Fruit fly (Drosophila melanogaster): ENCODE results near the gene Trs20.

The Trs20 gene

dm6 chr3L:16153089-16153488 is 21.7 kb upstream of the Trs20 start:
- no peak for TF ChIP-seq noc (tag; optimal IDR thresholded peaks at IDR 0.05)

- no peak for TF ChIP-seq noc (tag; optimal IDR thresholded peaks at IDR 0.05)
Observed at dm6 chr3L:16151742-16152141, 20.3 kb upstream of the Trs20 start.

dm6 chr3L:16150850-16151515 is 19.6 kb upstream of the Trs20 start:
- TF ChIP-seq noc (tag; optimal IDR thresholded peaks at IDR 0.05), result no peak

- no peak for TF ChIP-seq noc (tag; optimal IDR thresholded peaks at IDR 0.05)
Observed at dm6 chr3L:16150161-16150538, 18.7 kb upstream of the Trs20 start.

- TF ChIP-seq noc (tag; optimal IDR thresholded peaks at IDR 0.05), result peak; percentile 40
Observed at dm6 chr3L:16149418-16150160, 18.2 kb upstream of the Trs20 start.

- no peak for TF ChIP-seq noc (tag; optimal IDR thresholded peaks at IDR 0.05)
Observed at dm6 chr3L:16147819-16148236, 16.4 kb upstream of the Trs20 start.

- TF ChIP-seq noc (tag; optimal IDR thresholded peaks at IDR 0.05), result no peak
Observed at dm6 chr3L:16147325-16147724, 15.9 kb upstream of the Trs20 start.

dm6 chr3L:16146539-16146934 is 15.1 kb upstream of the Trs20 start:
- TF ChIP-seq noc (tag; optimal IDR thresholded peaks at IDR 0.05), result peak; percentile 71

- TF ChIP-seq noc (tag; optimal IDR thresholded peaks at IDR 0.05), result no peak
Observed at dm6 chr3L:16145931-16146538, 14.6 kb upstream of the Trs20 start.

dm6 chr3L:16145282-16145681 is 13.8 kb upstream of the Trs20 start:
- no peak for TF ChIP-seq noc (tag; optimal IDR thresholded peaks at IDR 0.05)

- TF ChIP-seq noc (tag; optimal IDR thresholded peaks at IDR 0.05), result no peak
Observed at dm6 chr3L:16143685-16144539, 12.5 kb upstream of the Trs20 start, which contains the start of gene CG32152. Gene CG32152 (minus strand): TSS chr3L:16144036.

dm6 chr3L:16141556-16141955 is 10.1 kb upstream of the Trs20 start:
- no peak for TF ChIP-seq noc (tag; optimal IDR thresholded peaks at IDR 0.05)

- TF ChIP-seq noc (tag; optimal IDR thresholded peaks at IDR 0.05), result no peak
Observed at dm6 chr3L:16139131-16139530, 7.7 kb upstream of the Trs20 start.

dm6 chr3L:16137779-16138178 is 6.3 kb upstream of the Trs20 start, which contains the start of gene CG5157:
Gene CG5157 (minus strand): TSS chr3L:16137879.
- no peak for TF ChIP-seq noc (tag; optimal IDR thresholded peaks at IDR 0.05)

- peak; percentile 82 for TF ChIP-seq noc (tag; optimal IDR thresholded peaks at IDR 0.05)
Observed at dm6 chr3L:16136819-16137553, 5.6 kb upstream of the Trs20 start.

Measured in whole organism, larva.